Worm (Caenorhabditis elegans) whole organism, late embryonic: Measurements from ENCODE around the gene T19H12.12.

Experiments
- ceh-18 ChIP-seq: sonication (generic microtip); optimal IDR thresholded peaks from 2 replicates; lab custom pipeline; 2016; ENCODE audit warnings: missing genetic modification characterization, missing compliant biosample characterization
- ceh-9 ChIP-seq: sonication (generic microtip); optimal IDR thresholded peaks from 2 replicates; lab custom pipeline; 2016; ENCODE audit warnings: mild to moderate bottlenecking, missing genetic modification characterization, inconsistent platforms, missing compliant biosample characterization
- ets-4 ChIP-seq: sonication (generic microtip); optimal IDR thresholded peaks from 2 replicates; lab custom pipeline; 2016; ENCODE audit warnings: missing genetic modification characterization, missing compliant biosample characterization
- pha-4 ChIP-seq: fragments of 150-350 bp; optimal IDR thresholded peaks from 2 replicates; lab custom pipeline; 2018; ENCODE audit warnings: missing biosample characterization, missing genetic modification reagents, missing genetic modification characterization

DNA sequence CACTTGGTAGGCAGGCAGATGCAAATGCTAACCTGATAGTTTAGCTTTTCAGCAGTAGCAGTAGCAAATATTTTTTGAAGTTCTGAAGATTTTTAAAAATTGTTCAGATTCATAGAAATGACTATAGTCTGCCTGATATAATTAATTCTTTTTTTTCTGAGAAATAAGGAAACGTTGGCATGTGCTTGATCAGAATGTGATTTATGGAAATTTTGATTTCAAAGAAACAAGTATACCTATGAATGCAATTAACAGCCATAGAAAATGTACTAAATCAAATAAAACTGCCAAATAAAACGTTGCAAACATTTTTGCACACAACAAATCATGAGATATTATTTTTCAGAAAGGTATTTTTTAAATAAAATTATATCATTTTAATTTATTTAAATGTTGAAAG is 14.0 kb upstream of the T19H12.12 start:
- TF ChIP-seq ceh-9, result no peak
- no peak for TF ChIP-seq ets-4 (tag; lab: Kevin White, UChicago)
- TF ChIP-seq ceh-18 (tag; lab: Kevin White, UChicago), result no peak
- TF ChIP-seq pha-4 (tag; lab: Kevin White, UChicago), result no peak
